Fruit fly (Drosophila melanogaster): ENCODE data around the gene CG16964.

dm6 chr2L:11943829-11944228 is 3.9 kb upstream of the CG16964 start, which contains the start of gene Crys:
- TF ChIP-seq rgr (GFP tag; optimal IDR thresholded peaks at IDR 0.05) (no peak), GATAd (GFP tag; optimal IDR thresholded peaks at IDR 0.05) (no peak), dl (GFP tag; optimal IDR thresholded peaks at IDR 0.05; ENCODE audit: insufficient read depth in 1 of 2, partially characterized antibody in 2 of 2) (no peak), usp (GFP tag; optimal IDR thresholded peaks at IDR 0.05) (no peak), Hnf4 (GFP tag; optimal IDR thresholded peaks at IDR 0.05) (no peak), psq (GFP tag; optimal IDR thresholded peaks at IDR 0.05) (no peak), Hr78 (GFP tag; optimal IDR thresholded peaks at IDR 0.05) (no peak), CG9705 (GFP tag; optimal IDR thresholded peaks at IDR 0.05) (no peak), Abd-B (GFP tag; optimal IDR thresholded peaks at IDR 0.05) (no peak), pan (optimal IDR thresholded peaks at IDR 0.05) (no peak), h (GFP tag; optimal IDR thresholded peaks at IDR 0.05) (no peak), woc (GFP tag; optimal IDR thresholded peaks at IDR 0.05) (no peak), OdsH (GFP tag; optimal IDR thresholded peaks at IDR 0.05) (no peak), br (GFP tag; optimal IDR thresholded peaks at IDR 0.05) (no peak)
